Fruit fly (Drosophila melanogaster) whole organism, wandering third instar larva: ENCODE data around the gene CG42729.

Experiments used
- Abd-B ChIP-seq: fragments of >200 bp; optimal IDR thresholded peaks from 2 replicates; lab custom pipeline; 2017; ENCODE audit warnings: missing biosample characterization, missing genetic modification characterization
- Dfd ChIP-seq: fragments of >200 bp; optimal IDR thresholded peaks from 2 replicates; lab custom pipeline; 2017; ENCODE audit warnings: missing biosample characterization, missing genetic modification characterization
- Hnf4 ChIP-seq: fragments of 200-800 bp; sonication (Bioruptor generic); optimal IDR thresholded peaks from 2 replicates; lab custom pipeline; 2016; ENCODE audit warnings: missing biosample characterization, mild to moderate bottlenecking, missing genetic modification characterization
- dmrt93B ChIP-seq: fragments of 200-800 bp; sonication (Bioruptor generic); optimal IDR thresholded peaks from 2 replicates; lab custom pipeline; 2018; ENCODE audit warnings: missing biosample characterization, mild to moderate bottlenecking, missing genetic modification characterization
- dsf ChIP-seq: sonication (Bioruptor generic); optimal IDR thresholded peaks from 2 replicates; lab custom pipeline; 2016; ENCODE audit warnings: missing biosample characterization, missing genetic modification characterization, borderline replicate concordance
- h ChIP-seq: fragments of 200-800 bp; sonication (Bioruptor generic); optimal IDR thresholded peaks from 3 replicates; lab custom pipeline; 2016; ENCODE audit warnings: missing biosample characterization, mild to moderate bottlenecking, missing genetic modification characterization
- jim ChIP-seq: fragments of 175-275, 200-325 bp; sonication (Bioruptor generic); optimal IDR thresholded peaks from 2 replicates; lab custom pipeline; 2016; ENCODE audit warnings: missing biosample characterization, mild to moderate bottlenecking, missing genetic modification characterization
- pan ChIP-seq: fragments of >200 bp; optimal IDR thresholded peaks from 2 replicates; lab custom pipeline; 2017
- sv ChIP-seq: fragments of 200-800 bp; sonication (Bioruptor generic); optimal IDR thresholded peaks from 3 replicates; lab custom pipeline; 2016; ENCODE audit warnings: missing biosample characterization, missing genetic modification characterization
- tai ChIP-seq: sonication (Bioruptor generic); optimal IDR thresholded peaks from 2 replicates; lab custom pipeline; 2016; ENCODE audit warnings: missing biosample characterization, missing genetic modification characterization
- usp ChIP-seq: fragments of >200 bp; optimal IDR thresholded peaks from 2 replicates; lab custom pipeline; 2017; ENCODE audit warnings: missing biosample characterization, missing genetic modification characterization

DNA sequence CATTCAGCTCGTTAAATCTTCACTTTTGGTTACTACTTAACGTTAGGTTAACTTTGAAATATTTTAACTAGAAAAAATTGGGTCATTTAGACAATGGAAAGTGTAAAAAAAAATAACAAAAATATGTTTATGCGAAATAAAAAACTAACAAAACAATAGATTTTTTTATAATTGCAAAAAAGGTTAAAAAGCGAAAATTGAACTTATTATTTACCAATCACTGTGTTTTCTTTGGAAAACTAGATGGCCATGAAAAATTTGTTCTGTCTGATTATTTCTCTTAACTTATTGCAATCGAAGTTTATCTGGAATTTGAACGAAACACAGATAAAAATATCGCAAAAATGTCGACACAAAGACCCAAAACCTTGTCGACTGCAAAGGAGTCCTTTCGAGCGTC is 29.4 kb downstream of the CG42729 start, which contains the start of gene CG7276:
- TF ChIP-seq h (GFP tag; lab: Kevin White, UChicago) (no peak), jim (GFP tag; lab: Kevin White, UChicago) (no peak), Abd-B (GFP tag; lab: Kevin White, UChicago) (no peak), dsf (GFP tag; lab: Kevin White, UChicago) (no peak), sv (GFP tag; lab: Kevin White, UChicago) (no peak), tai (GFP tag; lab: Kevin White, UChicago) (no peak), usp (GFP tag; lab: Kevin White, UChicago) (no peak), dmrt93B (GFP tag; lab: Kevin White, UChicago) (no peak), Dfd (no peak), Hnf4 (GFP tag; lab: Kevin White, UChicago) (no peak), pan (no peak)
